Worm (Caenorhabditis elegans): ENCODE results near the gene acox-1.6.
A peak's percentile ranks its signal among the peaks of the same experiment; 100 is the strongest.

acox-1.6 gene

ce11 chrX:15838496-15838948, at the start of gene acox-1.6:
TSS of gene acox-1.6 (minus strand) at chrX:15838546.
- TF ChIP-seq elt-2 (tag; optimal IDR thresholded peaks at IDR 0.05), result peak; percentile 41
- TF ChIP-seq lin-11 (tag; optimal IDR thresholded peaks at IDR 0.05), result no peak
- no peak for TF ChIP-seq pax-1 (tag; optimal IDR thresholded peaks at IDR 0.05)
- no peak for TF ChIP-seq ceh-14 (tag; optimal IDR thresholded peaks at IDR 0.05)
- TF ChIP-seq unc-86 (tag; optimal IDR thresholded peaks at IDR 0.05), result no peak
- TF ChIP-seq unc-55 (GFP tag; optimal IDR thresholded peaks at IDR 0.05), result no peak
- TF ChIP-seq madf-2 (tag; optimal IDR thresholded peaks at IDR 0.05), result no peak

ce11 chrX:15887989-15888388, 49.6 kb upstream of the acox-1.6 start:
- TF ChIP-seq sdc-2 (tag; optimal IDR thresholded peaks at IDR 0.05), result no peak
- TF ChIP-seq unc-42 (tag; optimal IDR thresholded peaks at IDR 0.05), result no peak
- TF ChIP-seq lin-11 (tag; optimal IDR thresholded peaks at IDR 0.05), result no peak
- TF ChIP-seq ceh-19 (GFP tag; optimal IDR thresholded peaks at IDR 0.05), result no peak
- no peak for TF ChIP-seq ceh-30 (tag; optimal IDR thresholded peaks at IDR 0.05)
- TF ChIP-seq K09A11.1 (tag; optimal IDR thresholded peaks at IDR 0.05; ENCODE audit: insufficient read depth), result no peak
- no peak for TF ChIP-seq ref-2 (tag; optimal IDR thresholded peaks at IDR 0.05)
- TF ChIP-seq Y22D7AL.16 (tag; optimal IDR thresholded peaks at IDR 0.05), result no peak
- TF ChIP-seq madf-2 (tag; optimal IDR thresholded peaks at IDR 0.05), result no peak
- no peak for TF ChIP-seq ceh-18 (tag; optimal IDR thresholded peaks at IDR 0.05)
- TF ChIP-seq sox-4 (tag; optimal IDR thresholded peaks at IDR 0.05), result no peak
- TF ChIP-seq hlh-6 (tag; optimal IDR thresholded peaks at IDR 0.05), result no peak
- no peak for TF ChIP-seq nhr-11 (tag; optimal IDR thresholded peaks at IDR 0.05)
- no peak for TF ChIP-seq K02D7.2 (tag; optimal IDR thresholded peaks at IDR 0.05)
- TF ChIP-seq unc-55 (GFP tag; optimal IDR thresholded peaks at IDR 0.05), result no peak
- TF ChIP-seq nfya-1 (tag; optimal IDR thresholded peaks at IDR 0.05), result no peak
- no peak for TF ChIP-seq elt-4 (tag; optimal IDR thresholded peaks at IDR 0.05)
- TF ChIP-seq pat-9 (tag; optimal IDR thresholded peaks at IDR 0.05), result no peak
- no peak for TF ChIP-seq pag-3 (tag; optimal IDR thresholded peaks at IDR 0.05; ENCODE audit: borderline replicate concordance)

ce11 chrX:15887495-15887894, 49.1 kb upstream of the acox-1.6 start, which contains the start of gene F53H4.3:
TSS of gene F53H4.3 (minus strand) at chrX:15887595.
- TF ChIP-seq rnt-1 (tag; optimal IDR thresholded peaks at IDR 0.05) (no peak), pha-4 (tag; optimal IDR thresholded peaks at IDR 0.05) (no peak), unc-42 (tag; optimal IDR thresholded peaks at IDR 0.05) (no peak), hlh-13 (GFP tag; optimal IDR thresholded peaks at IDR 0.05) (no peak), ceh-9 (tag; optimal IDR thresholded peaks at IDR 0.05) (no peak), hlh-8 (tag; optimal IDR thresholded peaks at IDR 0.05) (no peak), tbx-7 (tag; optimal IDR thresholded peaks at IDR 0.05) (no peak), ceh-18 (tag; optimal IDR thresholded peaks at IDR 0.05) (no peak), K02D7.2 (tag; optimal IDR thresholded peaks at IDR 0.05) (no peak), che-1 (tag; optimal IDR thresholded peaks at IDR 0.05) (no peak), F13H6.1 (tag; optimal IDR thresholded peaks at IDR 0.05) (no peak), fax-1 (tag; optimal IDR thresholded peaks at IDR 0.05) (no peak), fkh-10 (GFP tag; optimal IDR thresholded peaks at IDR 0.05) (no peak), ahr-1 (tag; optimal IDR thresholded peaks at IDR 0.05) (no peak), lin-11 (tag; optimal IDR thresholded peaks at IDR 0.05) (no peak), nfya-1 (tag; optimal IDR thresholded peaks at IDR 0.05) (no peak), nhr-232 (tag; optimal IDR thresholded peaks at IDR 0.05) (no peak), elt-2 (tag; optimal IDR thresholded peaks at IDR 0.05) (no peak), dve-1 (tag; optimal IDR thresholded peaks at IDR 0.05) (no peak), sox-4 (tag; optimal IDR thresholded peaks at IDR 0.05) (no peak)

ce11 chrX:15884478-15884877, 46.1 kb upstream of the acox-1.6 start:
- TF ChIP-seq ceh-14 (tag; optimal IDR thresholded peaks at IDR 0.05) (no peak), npax-4 (tag; optimal IDR thresholded peaks at IDR 0.05) (no peak), mec-3 (tag; optimal IDR thresholded peaks at IDR 0.05; ENCODE audit: borderline replicate concordance) (no peak), pha-2 (tag; optimal IDR thresholded peaks at IDR 0.05) (no peak), ceh-19 (GFP tag; optimal IDR thresholded peaks at IDR 0.05) (no peak), eyg-1 (tag; optimal IDR thresholded peaks at IDR 0.05) (no peak), ahr-1 (tag; optimal IDR thresholded peaks at IDR 0.05) (no peak), ref-2 (tag; optimal IDR thresholded peaks at IDR 0.05) (no peak), ceh-24 (tag; optimal IDR thresholded peaks at IDR 0.05) (no peak), odd-2 (tag; optimal IDR thresholded peaks at IDR 0.05) (no peak), ets-4 (tag; optimal IDR thresholded peaks at IDR 0.05) (no peak), ceh-18 (tag; optimal IDR thresholded peaks at IDR 0.05) (no peak), hlh-15 (tag; optimal IDR thresholded peaks at IDR 0.05) (no peak), ceh-22 (tag; optimal IDR thresholded peaks at IDR 0.05) (no peak), fkh-10 (GFP tag; optimal IDR thresholded peaks at IDR 0.05) (no peak), sox-2 (GFP tag; IDR thresholded peaks at IDR 0.05) (no peak), pat-9 (tag; optimal IDR thresholded peaks at IDR 0.05) (no peak), T23F11.4 (GFP tag; optimal IDR thresholded peaks at IDR 0.05) (no peak)

Measured in whole organism, late embryonic.